Worm (Caenorhabditis elegans): ENCODE results near the gene trmt-10A.
"Not testable (repeated sequence)": the region's sequence is repeated elsewhere in the genome, so short reads cannot be mapped to it uniquely, and the experiment has no call there.

trmt-10A gene

ce11 chrIV:9920426-9920825 lies 11.6 kb downstream of the trmt-10A start:
- TF ChIP-seq W03F9.2 (tag; optimal IDR thresholded peaks at IDR 0.05) (no peak), him-1 (tag; optimal IDR thresholded peaks at IDR 0.05) (no peak), dao-5 (tag; optimal IDR thresholded peaks at IDR 0.05) (no peak)

DNA sequence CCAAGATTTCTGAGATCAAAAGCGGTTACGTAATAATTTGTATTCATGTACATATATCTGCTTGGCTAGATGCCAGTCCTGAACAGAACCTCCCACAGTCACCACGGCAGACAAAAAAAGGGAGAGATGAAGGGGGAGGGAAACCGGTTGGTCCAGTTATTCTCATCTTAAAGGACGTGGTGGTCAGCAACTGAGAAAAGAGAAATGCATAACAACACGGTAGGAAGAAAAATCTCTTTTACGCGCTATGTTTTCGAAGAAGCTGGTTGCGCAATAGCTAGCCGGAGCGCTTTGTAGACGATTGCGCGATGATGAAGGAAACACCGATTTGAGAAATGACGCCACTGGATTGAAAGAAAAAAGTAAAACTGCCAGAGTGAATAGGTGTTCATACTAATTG lies 14.0 kb downstream of the trmt-10A start:
- TF ChIP-seq dao-5 (tag; optimal IDR thresholded peaks at IDR 0.05) (no peak), W03F9.2 (tag; optimal IDR thresholded peaks at IDR 0.05) (no peak), him-1 (tag; optimal IDR thresholded peaks at IDR 0.05) (no peak)

DNA sequence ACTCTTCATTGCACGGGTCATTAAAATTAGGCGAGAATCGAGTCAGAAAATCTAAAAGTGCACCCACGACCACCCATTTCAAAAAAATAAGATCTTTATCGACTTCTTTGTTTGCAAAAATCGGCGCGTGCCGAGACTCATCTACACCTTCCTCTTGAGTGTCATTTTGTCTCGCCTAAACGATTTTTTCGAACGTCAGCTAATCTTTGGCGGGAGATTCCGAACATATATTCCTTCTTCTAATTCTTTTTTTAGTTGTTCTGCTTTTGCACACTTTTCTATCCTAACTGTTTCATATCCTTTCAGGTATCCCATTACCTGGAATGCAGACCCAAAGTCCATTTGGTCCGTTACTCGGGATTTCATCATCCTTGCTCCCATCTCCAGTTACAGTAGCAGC lies 15.8 kb downstream of the trmt-10A start, which contains the start of gene bed-3:
Gene bed-3, plus strand, starts transcription at position 301 of the 400 bp plus-strand sequence.
- TF ChIP-seq him-1 (tag; optimal IDR thresholded peaks at IDR 0.05) (no peak), dao-5 (tag; optimal IDR thresholded peaks at IDR 0.05) (no peak), W03F9.2 (tag; optimal IDR thresholded peaks at IDR 0.05) (no peak)

- TF ChIP-seq him-1 (tag; optimal IDR thresholded peaks at IDR 0.05) = no peak
Observed at ce11 chrIV:9915128-9915527, 16.9 kb downstream of the trmt-10A start.

- TF ChIP-seq W03F9.2 (tag; optimal IDR thresholded peaks at IDR 0.05) (no peak), dao-5 (tag; optimal IDR thresholded peaks at IDR 0.05) (no peak), him-1 (tag; optimal IDR thresholded peaks at IDR 0.05) (no peak)
Observed at ce11 chrIV:9913064-9913463, 18.9 kb downstream of the trmt-10A start.

- TF ChIP-seq dao-5 (tag; optimal IDR thresholded peaks at IDR 0.05) (no peak), him-1 (tag; optimal IDR thresholded peaks at IDR 0.05) (no peak), W03F9.2 (tag; optimal IDR thresholded peaks at IDR 0.05) (no peak)
Observed at ce11 chrIV:9903608-9904007, 28.4 kb downstream of the trmt-10A start, which contains the start of gene best-13. TSS of gene best-13 (plus strand) at chrIV:9903908.

DNA sequence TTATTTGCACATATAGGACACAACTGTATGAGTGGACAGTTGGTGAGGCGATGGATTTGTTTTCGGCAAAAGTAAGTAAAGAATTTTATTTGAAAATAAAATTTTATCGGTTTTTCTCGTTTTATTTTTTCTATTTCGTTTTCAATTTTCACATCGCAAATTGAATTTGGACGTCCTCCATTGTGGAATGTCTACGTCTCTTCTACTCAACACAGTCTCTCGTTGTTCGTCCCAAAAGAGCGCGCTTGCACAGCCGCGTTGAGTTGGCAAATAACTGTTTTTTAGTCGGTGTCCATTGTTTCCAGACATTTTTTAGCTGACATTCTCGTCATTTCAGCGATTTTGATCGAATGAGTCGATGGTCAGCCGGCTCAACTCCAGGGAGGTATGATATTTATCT lies 32.8 kb downstream of the trmt-10A start:
- TF ChIP-seq W03F9.2 (tag; optimal IDR thresholded peaks at IDR 0.05) (no peak), dao-5 (tag; optimal IDR thresholded peaks at IDR 0.05) (no peak), him-1 (tag; optimal IDR thresholded peaks at IDR 0.05) (no peak)

DNA sequence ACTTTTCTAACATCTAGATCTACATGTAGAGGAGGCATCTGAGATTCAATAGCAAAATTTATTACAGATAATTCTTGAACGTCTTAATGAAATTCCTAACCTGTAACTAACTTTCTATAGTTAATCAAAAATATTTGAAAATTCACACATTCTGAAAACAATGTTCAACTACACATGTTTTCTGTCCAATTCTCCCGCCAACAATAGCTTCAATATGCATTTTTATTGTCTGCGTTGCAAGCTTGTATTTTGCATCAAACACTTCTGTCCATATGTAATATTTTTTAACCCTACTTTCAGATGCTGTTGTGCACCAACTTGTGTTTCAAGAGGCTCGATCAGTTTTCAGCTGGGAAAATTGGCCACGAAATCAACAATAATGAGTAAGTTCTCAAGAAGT lies 33.3 kb downstream of the trmt-10A start, which contains the start of gene tbc-3:
Gene tbc-3, plus strand, starts transcription at position 301 of the 400 bp plus-strand sequence.
- TF ChIP-seq dao-5 (tag; optimal IDR thresholded peaks at IDR 0.05) (no peak), him-1 (tag; optimal IDR thresholded peaks at IDR 0.05) (no peak), W03F9.2 (tag; optimal IDR thresholded peaks at IDR 0.05) (no peak)

DNA sequence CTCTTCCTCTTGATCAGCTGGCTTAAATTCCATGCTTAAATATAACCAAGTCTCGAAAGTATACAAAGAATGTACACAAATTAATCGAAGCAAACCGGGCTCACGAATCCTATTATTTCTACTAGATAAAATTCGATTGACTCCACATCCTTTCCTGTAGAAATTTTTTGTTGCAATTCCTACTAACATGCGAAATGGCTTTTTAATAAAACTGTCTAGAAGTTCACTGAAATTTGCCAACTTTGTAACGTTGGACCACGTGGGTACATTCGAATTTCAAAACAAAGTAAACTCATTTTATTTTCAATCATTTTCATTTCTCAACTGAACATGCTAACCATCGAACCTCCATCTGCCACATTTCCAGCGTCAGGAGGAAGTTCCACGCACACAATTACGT lies 36.9 kb downstream of the trmt-10A start, which contains the start of gene ssp-32:
Gene ssp-32, plus strand, starts transcription at position 301 of the 400 bp plus-strand sequence.
- TF ChIP-seq him-1 (tag; optimal IDR thresholded peaks at IDR 0.05) = no peak
- TF ChIP-seq dao-5 (tag; optimal IDR thresholded peaks at IDR 0.05) = no peak
- TF ChIP-seq W03F9.2 (tag; optimal IDR thresholded peaks at IDR 0.05) = no peak

- TF ChIP-seq W03F9.2, dao-5, him-1 (tag; optimal IDR thresholded peaks at IDR 0.05): not testable (repeated sequence)
Observed at ce11 chrIV:9894331-9894730, 37.7 kb downstream of the trmt-10A start, which contains the start of gene msp-77. TSS of gene msp-77 (plus strand) at chrIV:9894631.

DNA sequence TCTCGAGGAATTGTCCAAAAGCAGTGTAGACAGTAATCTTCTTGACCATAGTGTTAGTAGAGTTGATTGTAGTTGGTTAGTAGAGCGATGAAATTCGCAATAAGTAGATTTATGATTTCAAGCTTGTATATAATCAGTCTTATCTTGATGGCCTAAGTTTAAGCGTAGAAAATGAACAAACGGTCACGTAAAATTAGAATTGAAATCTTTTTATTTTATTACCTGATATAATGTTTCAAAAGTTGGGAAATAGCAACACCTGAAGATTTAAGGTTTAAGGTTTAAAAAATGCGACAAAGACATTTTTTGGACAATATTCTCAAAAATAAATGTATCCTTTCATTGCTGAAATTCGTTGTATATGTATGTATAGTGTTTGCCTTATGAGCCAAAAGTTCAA lies 38.4 kb downstream of the trmt-10A start, which contains the start of gene sss-1:
Gene sss-1, minus strand, starts transcription at position 101 of the 400 bp plus-strand sequence.
- TF ChIP-seq him-1, dao-5, W03F9.2 (tag; optimal IDR thresholded peaks at IDR 0.05): not testable (repeated sequence)

ce11 chrIV:9891938-9892337 lies 40.1 kb downstream of the trmt-10A start, which contains the start of gene F32B6.4:
TSS of gene F32B6.4 (minus strand) at chrIV:9892038.
- TF ChIP-seq dao-5 (tag; optimal IDR thresholded peaks at IDR 0.05) = no peak
- no peak for TF ChIP-seq W03F9.2 (tag; optimal IDR thresholded peaks at IDR 0.05)
- no peak for TF ChIP-seq him-1 (tag; optimal IDR thresholded peaks at IDR 0.05)

DNA sequence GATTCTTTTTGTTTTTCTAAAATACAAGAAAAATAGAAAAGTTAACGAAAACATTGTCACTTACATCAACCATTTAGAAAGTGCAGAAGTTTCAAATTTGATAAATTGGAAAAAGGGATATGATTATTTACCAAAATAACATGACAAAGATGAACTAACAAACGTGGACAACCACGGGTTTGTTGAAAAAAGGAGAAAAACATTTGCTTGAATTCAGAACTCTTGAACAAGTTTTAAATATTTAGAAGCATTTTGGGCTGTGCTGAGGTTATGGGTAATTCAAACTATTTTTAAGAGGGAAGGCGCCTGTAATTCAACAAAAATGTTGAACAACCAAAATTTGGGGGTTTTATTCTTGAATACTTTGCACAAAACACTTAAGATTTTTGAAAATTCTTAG lies 42.2 kb downstream of the trmt-10A start, which contains the start of gene ttbk-3:
Gene ttbk-3, minus strand, starts transcription at position 101 of the 400 bp plus-strand sequence.
- TF ChIP-seq dao-5 (tag; optimal IDR thresholded peaks at IDR 0.05) = no peak

ce11 chrIV:9884257-9884656 lies 47.8 kb downstream of the trmt-10A start, which contains the start of the genes prp-18 and mccc-1:
TSS of gene prp-18 (minus strand) at chrIV:9884383.
TSS of gene mccc-1 (plus strand) at chrIV:9884570.
- TF ChIP-seq him-1 (tag; optimal IDR thresholded peaks at IDR 0.05) (no peak), dao-5 (tag; optimal IDR thresholded peaks at IDR 0.05) (no peak), W03F9.2 (tag; optimal IDR thresholded peaks at IDR 0.05) (no peak)

All from whole organism, L4/young adult.